Fruit fly (Drosophila melanogaster) whole organism, embryonic: Measurements from ENCODE around the gene CG9673.

ENCODE experiments used
- Asciz ChIP-seq: fragments of 200-800 bp; sonication (Bioruptor generic); optimal IDR thresholded peaks from 2 replicates; lab custom pipeline; 2017; ENCODE audit warnings: missing biosample characterization, mild to moderate bottlenecking, missing genetic modification characterization, missing genetic modification reagents
- CG10959 ChIP-seq: fragments of 200-800 bp; sonication (Bioruptor generic); IDR thresholded peaks from 2 replicates; pipeline ENCODE4 v1.3.6; 2022; ENCODE audit warnings: missing biosample characterization, missing genetic modification characterization
- CG11560 ChIP-seq: fragments of 200-800 bp; sonication (Bioruptor generic); IDR thresholded peaks from 3 replicates; pipeline ENCODE4 v1.3.6; 2022; ENCODE audit warnings: missing biosample characterization, missing genetic modification characterization
- CG12155 ChIP-seq: fragments of 200-800 bp; sonication (Bioruptor generic); optimal IDR thresholded peaks from 3 replicates; lab custom pipeline; 2016; ENCODE audit warnings: missing biosample characterization, missing genetic modification characterization
- CG13624 ChIP-seq: fragments of 200-800 bp; sonication (Bioruptor generic); optimal IDR thresholded peaks from 2 replicates; lab custom pipeline; 2016; ENCODE audit warnings: missing biosample characterization, missing genetic modification characterization
- CG1602 ChIP-seq: fragments of 200-800 bp; sonication (Bioruptor generic); optimal IDR thresholded peaks from 3 replicates; lab custom pipeline; 2016; ENCODE audit warnings: missing biosample characterization, missing genetic modification characterization
- CG1647 ChIP-seq: fragments of 200-800 bp; sonication (Bioruptor generic); optimal IDR thresholded peaks from 3 replicates; lab custom pipeline; 2016; ENCODE audit warnings: missing biosample characterization, missing genetic modification characterization
- CG2202 ChIP-seq: fragments of 200-800 bp; sonication (Bioruptor generic); optimal IDR thresholded peaks from 2 replicates; lab custom pipeline; 2018; ENCODE audit warnings: missing biosample characterization, mild to moderate bottlenecking, missing genetic modification characterization
- CG2712 ChIP-seq: fragments of 200-800 bp; optimal IDR thresholded peaks from 3 replicates; lab custom pipeline; 2019; ENCODE audit warnings: missing biosample characterization, mild to moderate bottlenecking, missing genetic modification characterization, moderate library complexity
- CG31365 ChIP-seq: fragments of 200-800 bp; sonication (Bioruptor generic); optimal IDR thresholded peaks from 2 replicates; lab custom pipeline; 2018; ENCODE audit warnings: missing biosample characterization, mild to moderate bottlenecking, missing genetic modification characterization
- CG31441 ChIP-seq: fragments of 200-800 bp; sonication (Bioruptor generic); IDR thresholded peaks from 2 replicates; pipeline ENCODE4 v1.3.6; 2022; ENCODE audit warnings: missing biosample characterization, missing genetic modification characterization
- CG3838 ChIP-seq: fragments of 200-800 bp; sonication (Bioruptor generic); optimal IDR thresholded peaks from 3 replicates; lab custom pipeline; 2016; ENCODE audit warnings: missing biosample characterization, missing genetic modification characterization
- CG6272 ChIP-seq: fragments of 200-800 bp; sonication (Bioruptor generic); IDR thresholded peaks from 2 replicates; pipeline ENCODE4 v1.3.6; 2022; ENCODE audit warnings: missing biosample characterization, missing genetic modification characterization
- CG7357 ChIP-seq: fragments of 200-800 bp; sonication (Bioruptor generic); IDR thresholded peaks from 3 replicates; pipeline ENCODE4 v1.3.6; 2022; ENCODE audit warnings: missing biosample characterization, missing genetic modification characterization
- Dp ChIP-seq: fragments of 200-800 bp; sonication (Bioruptor generic); optimal IDR thresholded peaks from 2 replicates; lab custom pipeline; 2018; ENCODE audit warnings: missing biosample characterization, mild to moderate bottlenecking, missing genetic modification characterization, moderate library complexity
- Dref ChIP-seq: fragments of 200-800 bp; sonication (Bioruptor generic); IDR thresholded peaks from 2 replicates; pipeline ENCODE4 v1.3.6; 2022; ENCODE audit warnings: missing biosample characterization, missing genetic modification characterization
- E2f1 ChIP-seq: fragments of 200-800 bp; sonication (Bioruptor generic); IDR thresholded peaks from 2 replicates; pipeline ENCODE4 v1.3.6; 2022; ENCODE audit warnings: missing biosample characterization, missing genetic modification characterization
- HLH3B ChIP-seq: fragments of 200-800 bp; sonication (Bioruptor generic); IDR thresholded peaks from 2 replicates; pipeline ENCODE4 v1.3.6; 2022; ENCODE audit warnings: missing biosample characterization, missing genetic modification characterization
- HLH54F ChIP-seq: fragments of 200-800 bp; sonication (Bioruptor generic); optimal IDR thresholded peaks from 3 replicates; lab custom pipeline; 2016; ENCODE audit warnings: missing biosample characterization, missing genetic modification characterization
- Med ChIP-seq: fragments of 200-800 bp; sonication (Bioruptor generic); peaks from one replicate; lab custom pipeline; 2016; ENCODE audit warnings: missing biosample characterization, missing genetic modification characterization, mild to moderate bottlenecking, inconsistent platforms, moderate library complexity
- Mrtf ChIP-seq: fragments of 200-800 bp; sonication (Bioruptor generic); IDR thresholded peaks from 3 replicates; pipeline ENCODE4 v1.3.6; 2022; ENCODE audit warnings: missing biosample characterization, missing genetic modification characterization
- NC2β ChIP-seq: fragments of 200-800 bp; sonication (Bioruptor generic); optimal IDR thresholded peaks from 2 replicates; lab custom pipeline; 2016; ENCODE audit warnings: missing biosample characterization, missing genetic modification characterization
- PHDP ChIP-seq: fragments of 200-800 bp; sonication (Bioruptor generic); optimal IDR thresholded peaks from 3 replicates; lab custom pipeline; 2018; ENCODE audit warnings: missing biosample characterization, mild to moderate bottlenecking, missing genetic modification characterization, moderate library complexity
- Poxn ChIP-seq: fragments of 200-800 bp; sonication (Bioruptor generic); IDR thresholded peaks from 2 replicates; pipeline ENCODE4 v1.3.6; 2022; ENCODE audit warnings: missing biosample characterization, missing genetic modification characterization
- Tbp ChIP-seq: fragments of >200 bp; optimal IDR thresholded peaks from 2 replicates; lab custom pipeline; 2018; ENCODE audit warnings: missing biosample characterization, missing genetic modification characterization
- aop ChIP-seq: fragments of 200-800 bp; sonication (Bioruptor generic); IDR thresholded peaks from 2 replicates; pipeline ENCODE4 v1.3.6; 2022; ENCODE audit warnings: missing biosample characterization, missing genetic modification characterization
- bbx ChIP-seq: fragments of 200-800 bp; sonication (Bioruptor generic); IDR thresholded peaks from 2 replicates; pipeline ENCODE4 v1.3.6; 2022; ENCODE audit warnings: missing biosample characterization, missing genetic modification characterization; ENCODE audit not compliant: partially characterized antibody
- cas ChIP-seq: fragments of 200-800 bp; sonication (Bioruptor generic); IDR thresholded peaks from 2 replicates; pipeline ENCODE4 v1.3.6; 2022; ENCODE audit warnings: missing biosample characterization, missing genetic modification characterization
- cg ChIP-seq: fragments of 200-800 bp; sonication (Bioruptor generic); optimal IDR thresholded peaks from 3 replicates; lab custom pipeline; 2019; ENCODE audit warnings: missing biosample characterization, mild to moderate bottlenecking, missing genetic modification characterization, moderate library complexity
- dmrt11E ChIP-seq: fragments of 200-800 bp; sonication (Bioruptor generic); optimal IDR thresholded peaks from 3 replicates; lab custom pipeline; 2018; ENCODE audit warnings: missing biosample characterization, mild to moderate bottlenecking, missing genetic modification characterization, moderate library complexity
- ems ChIP-seq: fragments of 200-800 bp; sonication (Bioruptor generic); optimal IDR thresholded peaks from 3 replicates; lab custom pipeline; 2016; ENCODE audit warnings: missing biosample characterization, missing genetic modification characterization
- eve ChIP-seq, 2 experiments: fragments of >200 bp; optimal IDR thresholded peaks; 2 replicates each; lab custom pipeline; 2017; ENCODE audit warnings: missing biosample characterization in 2 of 2, missing genetic modification characterization in 2 of 2
- fru ChIP-seq: fragments of >200 bp; optimal IDR thresholded peaks from 2 replicates; lab custom pipeline; 2017
- ftz-f1 ChIP-seq: fragments of 200-800 bp; sonication (Bioruptor generic); optimal IDR thresholded peaks from 2 replicates; lab custom pipeline; 2016; ENCODE audit warnings: missing biosample characterization, missing genetic modification characterization
- gce ChIP-seq: fragments of 200-800 bp; sonication (Bioruptor generic); IDR thresholded peaks from 3 replicates; pipeline ENCODE4 v1.3.6; 2022; ENCODE audit warnings: missing biosample characterization, missing genetic modification characterization
- hkb ChIP-seq, 2 experiments: fragments of 200-800 bp in 1 of 2; fragments of >200 bp in 1 of 2; sonication (Bioruptor generic) in 1 of 2; IDR thresholded peaks in 1 of 2; optimal IDR thresholded peaks in 1 of 2; 2 replicates each; pipeline versions ENCODE4 v1.3.6 to Lab custom; 2017 to 2022; ENCODE audit warnings: missing biosample characterization in 1 of 2, missing genetic modification characterization in 1 of 2
- jigr1 ChIP-seq: fragments of 200-800 bp; sonication (Bioruptor generic); IDR thresholded peaks from 3 replicates; pipeline ENCODE4 v1.3.6; 2022; ENCODE audit warnings: missing biosample characterization, missing genetic modification characterization
- nau ChIP-seq: fragments of 200-800 bp; sonication (Bioruptor generic); optimal IDR thresholded peaks from 3 replicates; lab custom pipeline; 2017; ENCODE audit warnings: missing biosample characterization, mild to moderate bottlenecking, missing genetic modification characterization, missing genetic modification reagents
- nom ChIP-seq: fragments of 200-800 bp; sonication (Bioruptor generic); optimal IDR thresholded peaks from 2 replicates; lab custom pipeline; 2017; ENCODE audit warnings: missing biosample characterization, missing genetic modification characterization, mild to moderate bottlenecking, moderate library complexity, missing genetic modification reagents
- org-1 ChIP-seq: fragments of 200-800 bp; sonication (Bioruptor generic); optimal IDR thresholded peaks from 2 replicates; lab custom pipeline; 2017; ENCODE audit warnings: missing biosample characterization, missing genetic modification characterization
- pan ChIP-seq, 4 experiments: fragments of >200 bp in 3 of 4; fragments of 200-800 bp in 1 of 4; sonication (Bioruptor generic) in 1 of 4; optimal IDR thresholded peaks in 3 of 4; IDR thresholded peaks in 1 of 4; 2 replicates each; pipeline versions ENCODE4 v1.3.6 to Lab custom; 2017 to 2022; ENCODE audit warnings: missing biosample characterization in 2 of 4, missing genetic modification characterization in 2 of 4, mixed read lengths in 1 of 4
- peb ChIP-seq: fragments of 200-800 bp; sonication (Bioruptor generic); IDR thresholded peaks from 2 replicates; pipeline ENCODE4 v1.3.6; 2022; ENCODE audit warnings: missing biosample characterization, missing genetic modification characterization
- phol ChIP-seq: fragments of 200-800 bp; sonication (Bioruptor generic); optimal IDR thresholded peaks from 3 replicates; lab custom pipeline; 2018; ENCODE audit warnings: missing biosample characterization, mild to moderate bottlenecking, missing genetic modification characterization, moderate library complexity
- pros ChIP-seq: fragments of 200-800 bp; sonication (Bioruptor generic); optimal IDR thresholded peaks from 3 replicates; lab custom pipeline; 2019; ENCODE audit warnings: missing biosample characterization, mild to moderate bottlenecking, missing genetic modification characterization, moderate library complexity
- pum ChIP-seq: fragments of 200-800 bp; sonication (Bioruptor generic); optimal IDR thresholded peaks from 2 replicates; lab custom pipeline; 2016; ENCODE audit warnings: missing biosample characterization, missing genetic modification characterization
- ranshi ChIP-seq: fragments of 200-800 bp; sonication (Bioruptor generic); IDR thresholded peaks from 2 replicates; pipeline ENCODE4 v1.3.6; 2022; ENCODE audit warnings: missing biosample characterization, missing genetic modification characterization
- run ChIP-seq: fragments of 200-800 bp; sonication (Bioruptor generic); optimal IDR thresholded peaks from 3 replicates; lab custom pipeline; 2018; ENCODE audit warnings: missing biosample characterization, mild to moderate bottlenecking, missing genetic modification characterization
- sc ChIP-seq, 3 experiments: fragments of >200 bp in 2 of 3; fragments of 200-800 bp in 1 of 3; sonication (Bioruptor generic) in 1 of 3; optimal IDR thresholded peaks; 2 replicates in 2 of 3; 3 replicates in 1 of 3; lab custom pipeline; 2017; ENCODE audit warnings: mild to moderate bottlenecking in 1 of 3, missing biosample characterization in 1 of 3, missing genetic modification characterization in 1 of 3, missing genetic modification reagents in 1 of 3
- sim ChIP-seq: fragments of 200-800 bp; sonication (Bioruptor generic); IDR thresholded peaks from 2 replicates; pipeline ENCODE4 v1.3.6; 2022; ENCODE audit warnings: missing biosample characterization, missing genetic modification characterization
- ttk ChIP-seq: fragments of 200-800 bp; sonication (Bioruptor generic); IDR thresholded peaks from 2 replicates; pipeline ENCODE4 v2.1.2; 2022; ENCODE audit warnings: missing biosample characterization, missing genetic modification characterization
- twi ChIP-seq: fragments of 200-800 bp; optimal IDR thresholded peaks from 2 replicates; lab custom pipeline; 2019; ENCODE audit warnings: missing biosample characterization, mild to moderate bottlenecking, missing genetic modification characterization, moderate library complexity

CG9673 gene

dm6 chrX:16654931-16655409, 48.7 kb downstream of the CG9673 start, which contains the start of the genes Nemp and r (continued):
- peak; percentile 57 for TF ChIP-seq hkb (optimal IDR thresholded peaks at IDR 0.05; lab: Kevin White, UChicago)
- TF ChIP-seq hkb (GFP tag; IDR thresholded peaks at IDR 0.05; lab: Robert Waterston, UW): no peak
- peak; percentile 75 for TF ChIP-seq Dp
- TF ChIP-seq sc (optimal IDR thresholded peaks at IDR 0.05; lab: Kevin White, UChicago): no peak
- no peak for TF ChIP-seq sc (GFP tag; optimal IDR thresholded peaks at IDR 0.05; lab: Kevin White, UChicago)
- no peak for TF ChIP-seq Asciz
- no peak for TF ChIP-seq fru
- TF ChIP-seq Tbp (GFP tag; lab: Kevin White, UChicago): no peak
- TF ChIP-seq sim (GFP tag; lab: Robert Waterston, UW): no peak
- no peak for TF ChIP-seq cas (GFP tag; lab: Robert Waterston, UW)
- TF ChIP-seq nom (GFP tag; lab: Kevin White, UChicago): no peak
- TF ChIP-seq nau (GFP tag; lab: Kevin White, UChicago): no peak
- TF ChIP-seq peb (GFP tag; lab: Robert Waterston, UW): no peak
- TF ChIP-seq ranshi: no peak
- no peak for TF ChIP-seq CG12155
- no peak for TF ChIP-seq NC2β
- no peak for TF ChIP-seq gce (GFP tag; lab: Robert Waterston, UW)
- peak; percentile 45 for TF ChIP-seq phol (tag; lab: Kevin White, UChicago)
- no peak for TF ChIP-seq CG1647 (GFP tag; lab: Kevin White, UChicago)
- no peak for TF ChIP-seq CG13624 (GFP tag; lab: Kevin White, UChicago)
- peak; percentile 33 for TF ChIP-seq CG2712 (tag; lab: Kevin White, UChicago)
- no peak for TF ChIP-seq E2f1
- TF ChIP-seq ftz-f1: no peak
- TF ChIP-seq twi (tag; lab: Kevin White, UChicago): no peak
- no peak for TF ChIP-seq CG2202
- TF ChIP-seq aop (GFP tag; lab: Robert Waterston, UW): no peak
- TF ChIP-seq CG6272 (GFP tag; lab: Robert Waterston, UW): no peak
- TF ChIP-seq CG11560 (tag; lab: Robert Waterston, UW): peak; percentile 91
- no peak for TF ChIP-seq eve (GFP tag; optimal IDR thresholded peaks at IDR 0.05; lab: Kevin White, UChicago)
- no peak for TF ChIP-seq CG31365
- no peak for TF ChIP-seq cg
- TF ChIP-seq pan (optimal IDR thresholded peaks at IDR 0.05; lab: Kevin White, UChicago): no peak
- TF ChIP-seq pan (GFP tag; optimal IDR thresholded peaks at IDR 0.05 in 1 of 2, IDR thresholded peaks at IDR 0.05 in 1 of 2): no peak
- no peak for TF ChIP-seq dmrt11E (tag; lab: Kevin White, UChicago)
- no peak for TF ChIP-seq HLH54F (GFP tag; lab: Kevin White, UChicago)
- peak; percentile 62 for TF ChIP-seq bbx (GFP tag; lab: Robert Waterston, UW)
- TF ChIP-seq run (tag; lab: Kevin White, UChicago): no peak
- no peak for TF ChIP-seq CG7357 (GFP tag; lab: Robert Waterston, UW)
- TF ChIP-seq Med (GFP tag; lab: Kevin White, UChicago): no peak
- no peak for TF ChIP-seq CG1602
- no peak for TF ChIP-seq ems (GFP tag; lab: Kevin White, UChicago)
- TF ChIP-seq Mrtf (GFP tag; lab: Robert Waterston, UW): no peak
- TF ChIP-seq Dref (GFP tag; lab: Robert Waterston, UW): peak; percentile 68
- TF ChIP-seq Poxn (GFP tag; lab: Robert Waterston, UW): no peak
- no peak for TF ChIP-seq pros
- TF ChIP-seq pum (GFP tag; lab: Kevin White, UChicago): no peak
- no peak for TF ChIP-seq jigr1
- no peak for TF ChIP-seq ttk (GFP tag; lab: Robert Waterston, UW)
- no peak for TF ChIP-seq CG10959
- TF ChIP-seq org-1: no peak
- TF ChIP-seq CG3838 (GFP tag; lab: Kevin White, UChicago): no peak
- TF ChIP-seq CG31441: peak; percentile 24; the same call in 1 of the 2 replicates
- no peak for TF ChIP-seq HLH3B (GFP tag; lab: Robert Waterston, UW)
- TF ChIP-seq PHDP (tag; lab: Kevin White, UChicago): no peak
